Fruit fly (Drosophila melanogaster) whole organism: ENCODE data around the gene His3.3B.

Experiments used
- CG8478 ChIP-seq: fragments of >200 bp; optimal IDR thresholded peaks from 2 replicates; lab custom pipeline; 2018; ENCODE audit warnings: inconsistent platforms
- Dll ChIP-seq: fragments of >200 bp; optimal IDR thresholded peaks from 2 replicates; lab custom pipeline; 2017
- EcR ChIP-seq, 2 experiments: fragments of >200 bp; optimal IDR thresholded peaks; 2 replicates each; lab custom pipeline; 2017; ENCODE audit warnings: missing biosample characterization in 2 of 2, missing genetic modification characterization in 2 of 2, missing genetic modification reagents in 2 of 2
- pan ChIP-seq: fragments of >200 bp; optimal IDR thresholded peaks from 2 replicates; lab custom pipeline; 2017
- psq ChIP-seq: fragments of >200 bp; optimal IDR thresholded peaks from 2 replicates; lab custom pipeline; 2017
- usp ChIP-seq: fragments of >200 bp; optimal IDR thresholded peaks from 2 replicates; lab custom pipeline; 2017; ENCODE audit warnings: missing biosample characterization, missing genetic modification characterization, mixed read lengths

His3.3B gene

dm6 chrX:9142224-9142802 is 14.2 kb downstream of the His3.3B start, which contains the start of gene CG7065:
CG7065 (plus strand) TSS chrX:9142493.
- TF ChIP-seq CG8478 (lab: Kevin White, UChicago) (no peak), psq (lab: Kevin White, UChicago) (no peak), EcR (GFP tag; optimal IDR thresholded peaks at IDR 0.05; lab: Kevin White, UChicago) (no peak), usp (GFP tag; lab: Kevin White, UChicago) (no peak), Dll (lab: Kevin White, UChicago) (no peak), pan (lab: Kevin White, UChicago) (no peak)

DNA sequence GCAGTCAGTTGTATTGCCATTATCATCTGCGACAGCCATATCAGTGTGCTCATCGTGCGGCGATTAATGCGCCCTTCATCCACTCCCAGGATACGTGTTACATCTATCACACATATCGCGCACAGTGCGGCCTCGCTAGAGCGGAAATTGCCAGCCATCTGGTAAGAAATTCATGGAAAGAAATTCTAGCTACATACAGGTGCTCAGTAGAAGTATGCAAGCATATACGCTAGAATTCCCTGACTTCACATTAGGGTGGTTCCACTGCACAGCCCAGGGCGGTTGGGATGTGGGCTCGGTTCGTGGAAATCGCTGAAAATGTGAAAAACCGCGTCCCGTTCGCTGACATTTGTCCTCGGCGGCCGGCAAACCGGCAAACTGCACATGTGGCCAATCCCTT is 15.2 kb downstream of the His3.3B start:
- TF ChIP-seq usp (GFP tag; lab: Kevin White, UChicago) (no peak), Dll (lab: Kevin White, UChicago) (no peak), psq (lab: Kevin White, UChicago) (no peak), EcR (GFP tag; optimal IDR thresholded peaks at IDR 0.05; lab: Kevin White, UChicago) (no peak), CG8478 (lab: Kevin White, UChicago) (no peak), pan (lab: Kevin White, UChicago) (no peak)

dm6 chrX:9139138-9139537 is 17.3 kb downstream of the His3.3B start:
- TF ChIP-seq EcR (GFP tag; optimal IDR thresholded peaks at IDR 0.05; lab: Kevin White, UChicago), result no peak
- no peak for TF ChIP-seq pan (lab: Kevin White, UChicago)
- no peak for TF ChIP-seq Dll (lab: Kevin White, UChicago)
- TF ChIP-seq usp (GFP tag; lab: Kevin White, UChicago), result no peak
- TF ChIP-seq psq (lab: Kevin White, UChicago), result no peak
- no peak for TF ChIP-seq CG8478 (lab: Kevin White, UChicago)

DNA sequence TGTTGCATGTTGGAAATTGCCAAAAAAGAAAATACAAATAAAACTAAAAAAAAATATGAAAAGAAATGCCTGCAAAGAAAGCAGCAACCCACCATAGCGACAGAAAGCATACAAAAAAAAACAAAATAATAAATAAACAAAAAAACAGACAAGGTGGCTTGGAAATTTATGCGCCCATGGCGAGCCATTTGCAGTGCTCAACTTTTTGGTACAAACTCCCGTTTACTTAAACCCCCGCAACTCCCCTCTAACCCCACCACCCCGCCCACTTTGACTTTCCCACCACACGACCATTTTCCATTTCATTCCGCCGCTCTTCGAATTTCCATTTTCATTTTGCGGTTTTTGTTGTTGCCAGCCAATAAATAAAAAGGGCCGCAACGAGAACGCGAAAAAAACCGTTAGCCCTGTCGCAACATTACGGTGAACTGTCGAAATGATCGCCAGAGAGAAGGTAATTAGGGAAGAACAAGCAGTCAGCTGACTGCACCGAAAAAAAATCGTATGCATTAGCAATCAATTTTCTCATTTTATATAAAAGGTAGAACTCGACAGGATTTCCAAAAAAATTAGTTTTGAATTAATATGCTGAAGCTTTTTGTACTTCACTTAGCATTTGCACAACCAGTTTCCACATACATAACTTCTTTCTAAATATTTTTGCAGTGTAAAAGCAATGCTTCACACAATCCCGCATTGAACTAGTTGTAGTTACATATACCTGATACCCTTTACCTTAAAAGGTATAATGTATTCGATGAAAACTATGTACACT is 19.5 kb downstream of the His3.3B start:
- TF ChIP-seq pan (lab: Kevin White, UChicago), result no peak
- no peak for TF ChIP-seq usp (GFP tag; lab: Kevin White, UChicago)
- TF ChIP-seq EcR (GFP tag; optimal IDR thresholded peaks at IDR 0.05; lab: Kevin White, UChicago), result no peak
- no peak for TF ChIP-seq CG8478 (lab: Kevin White, UChicago)
- no peak for TF ChIP-seq Dll (lab: Kevin White, UChicago)
- TF ChIP-seq psq (lab: Kevin White, UChicago), result no peak

dm6 chrX:9134922-9135453 is 21.5 kb downstream of the His3.3B start, which contains the start of gene fend:
fend (minus strand) TSS chrX:9135099.
- TF ChIP-seq Dll (lab: Kevin White, UChicago) (no peak), CG8478 (lab: Kevin White, UChicago) (no peak), EcR (GFP tag; optimal IDR thresholded peaks at IDR 0.05; lab: Kevin White, UChicago) (no peak), pan (lab: Kevin White, UChicago) (no peak), psq (lab: Kevin White, UChicago) (no peak), usp (GFP tag; lab: Kevin White, UChicago) (no peak)

- TF ChIP-seq pan (lab: Kevin White, UChicago) (no peak), usp (GFP tag; lab: Kevin White, UChicago) (no peak), CG8478 (lab: Kevin White, UChicago) (no peak), EcR (GFP tag; optimal IDR thresholded peaks at IDR 0.05; lab: Kevin White, UChicago) (no peak), Dll (lab: Kevin White, UChicago) (no peak), psq (lab: Kevin White, UChicago) (no peak)
Observed at dm6 chrX:9134241-9134849, 22.1 kb downstream of the His3.3B start.

DNA sequence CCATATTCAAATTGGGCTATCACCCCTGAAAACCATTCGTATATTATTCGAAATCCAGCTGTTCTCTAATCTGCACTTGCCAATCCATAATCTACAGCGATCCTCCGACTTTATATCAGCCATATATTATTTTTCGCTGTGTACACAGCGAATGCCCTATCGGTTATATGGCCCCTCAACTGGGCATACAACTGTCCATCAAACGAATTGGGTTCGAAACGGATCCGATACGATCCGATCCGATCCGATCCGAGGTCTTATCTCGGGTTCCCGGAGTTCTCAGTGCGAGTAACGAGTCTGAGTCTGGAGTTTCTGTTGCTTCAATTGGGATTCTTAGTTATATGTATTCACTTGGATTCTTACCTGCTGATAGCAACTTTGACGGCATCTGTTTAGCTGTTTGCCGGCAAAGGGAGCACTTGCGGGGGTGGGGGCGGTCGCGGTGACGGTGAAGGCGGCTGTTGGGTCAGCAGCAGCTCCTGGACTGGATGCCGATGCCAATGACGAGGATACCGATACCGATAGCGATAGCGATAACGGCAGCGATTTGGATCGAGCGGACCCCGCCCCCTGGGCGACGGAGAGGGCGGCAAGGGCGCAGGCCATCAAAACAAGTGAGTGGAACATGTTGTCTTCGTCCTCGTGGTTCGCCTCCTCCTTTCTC is 22.8 kb downstream of the His3.3B start:
- no peak for TF ChIP-seq pan (lab: Kevin White, UChicago)
- TF ChIP-seq usp (GFP tag; lab: Kevin White, UChicago), result no peak
- TF ChIP-seq CG8478 (lab: Kevin White, UChicago), result no peak

DNA sequence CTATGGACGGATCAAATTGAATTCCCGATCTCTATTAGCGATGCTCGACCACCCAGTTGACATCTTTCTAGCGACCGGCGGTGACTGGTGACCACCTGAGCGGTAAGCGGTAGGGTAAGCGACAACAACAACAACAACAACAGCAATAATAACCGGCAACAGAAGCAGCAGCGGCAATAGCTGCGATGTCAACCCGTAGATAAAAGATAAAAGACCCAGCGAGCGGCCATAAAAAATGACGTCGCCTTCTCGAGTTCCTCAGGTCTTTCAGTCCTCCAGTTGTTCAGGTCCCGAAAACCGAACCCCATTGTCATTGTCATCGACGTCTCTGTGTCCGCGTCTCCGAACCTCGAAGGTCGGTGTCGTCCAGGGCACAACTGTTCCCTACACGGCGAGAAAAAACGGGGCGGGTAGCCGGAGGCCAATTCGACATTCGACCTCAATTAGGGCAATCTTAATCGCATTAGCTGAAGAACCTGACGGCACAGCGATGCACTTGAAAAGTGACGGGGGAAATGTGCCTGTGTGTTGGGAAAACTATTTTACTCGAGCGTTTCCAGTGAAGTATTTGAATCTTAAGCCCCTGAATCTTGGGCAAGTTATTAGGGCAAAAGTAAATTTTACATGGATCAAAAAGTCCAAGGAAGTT is 23.8 kb downstream of the His3.3B start:
- TF ChIP-seq EcR (GFP tag; optimal IDR thresholded peaks at IDR 0.05; lab: Kevin White, UChicago) (no peak), Dll (lab: Kevin White, UChicago) (no peak), pan (lab: Kevin White, UChicago) (no peak), CG8478 (lab: Kevin White, UChicago) (no peak), usp (GFP tag; lab: Kevin White, UChicago) (no peak), psq (lab: Kevin White, UChicago) (no peak)

dm6 chrX:9131523-9131922 is 24.9 kb downstream of the His3.3B start:
- no peak for TF ChIP-seq Dll (lab: Kevin White, UChicago)
- TF ChIP-seq CG8478 (lab: Kevin White, UChicago), result no peak
- no peak for TF ChIP-seq usp (GFP tag; lab: Kevin White, UChicago)
- TF ChIP-seq psq (lab: Kevin White, UChicago), result no peak
- TF ChIP-seq EcR (GFP tag; optimal IDR thresholded peaks at IDR 0.05; lab: Kevin White, UChicago), result no peak

dm6 chrX:9130243-9130642 is 26.2 kb downstream of the His3.3B start:
- TF ChIP-seq usp (GFP tag; lab: Kevin White, UChicago) (no peak), CG8478 (lab: Kevin White, UChicago) (no peak), pan (lab: Kevin White, UChicago) (no peak), Dll (lab: Kevin White, UChicago) (no peak), psq (lab: Kevin White, UChicago) (no peak), EcR (GFP tag; optimal IDR thresholded peaks at IDR 0.05; lab: Kevin White, UChicago) (no peak)
